Worm (Caenorhabditis elegans): ENCODE measurements around the gene shc-2.

ce11 chrII:4955353-4955752 lies 13.6 kb upstream of the shc-2 start, which contains the start of gene pbs-3:
- TF ChIP-seq snpc-4 (tag; optimal IDR thresholded peaks at IDR 0.05) = no peak
- TF ChIP-seq nhr-77 (tag; optimal IDR thresholded peaks at IDR 0.05) = no peak
- TF ChIP-seq unc-62 (GFP tag; optimal IDR thresholded peaks at IDR 0.05) = no peak
- no peak for TF ChIP-seq zag-1 (tag; optimal IDR thresholded peaks at IDR 0.05)
- TF ChIP-seq nhr-11 (tag; optimal IDR thresholded peaks at IDR 0.05) = no peak
- TF ChIP-seq unc-39 (tag; optimal IDR thresholded peaks at IDR 0.05) = no peak
- no peak for TF ChIP-seq mdl-1 (tag; optimal IDR thresholded peaks at IDR 0.05)
- peak; percentile 5 for TF ChIP-seq ama-1 (optimal IDR thresholded peaks at IDR 0.05)
- peak; percentile 62 for TF ChIP-seq lin-15B (tag; optimal IDR thresholded peaks at IDR 0.05)
- TF ChIP-seq ceh-28 (tag; optimal IDR thresholded peaks at IDR 0.05) = peak; percentile 8

All from whole organism, L3 larva.